Worm (Caenorhabditis elegans): ENCODE measurements around the gene K08D12.3.

DNA sequence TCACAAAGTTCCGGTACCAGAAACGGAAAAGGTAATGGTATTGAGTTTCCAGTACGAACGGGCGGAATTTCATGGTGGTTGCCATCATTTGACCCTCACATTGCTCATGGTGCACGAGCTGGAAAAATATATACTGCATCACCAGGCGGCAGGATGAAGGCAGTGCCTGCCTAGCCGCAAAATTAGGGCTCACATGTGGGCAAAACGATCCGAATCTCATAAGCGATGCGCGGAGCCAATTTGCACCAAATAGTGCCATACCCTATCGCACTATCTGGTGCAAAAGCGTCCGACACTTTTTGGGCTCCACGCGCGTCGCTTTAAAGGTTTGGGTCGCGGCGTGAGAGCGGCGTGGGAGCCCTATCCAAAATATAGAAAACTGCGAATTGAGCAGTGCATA lies 30.8 kb upstream of the K08D12.3 start:
- TF ChIP-seq nfya-1 (tag; optimal IDR thresholded peaks at IDR 0.05) (no peak), pag-3 (tag; optimal IDR thresholded peaks at IDR 0.05; ENCODE audit: borderline replicate concordance) (no peak), tbx-2 (tag; optimal IDR thresholded peaks at IDR 0.05) (no peak), pax-1 (tag; optimal IDR thresholded peaks at IDR 0.05) (no peak), ceh-14 (tag; optimal IDR thresholded peaks at IDR 0.05) (no peak)
